Worm (Caenorhabditis elegans) whole organism, mixed stage, embryonic: Measurements from ENCODE around the gene clu-1.

Experiments
- ces-1 ChIP-seq: fragments of 150-350 bp; optimal IDR thresholded peaks from 2 replicates; lab custom pipeline; 2014; ENCODE audit warnings: missing biosample characterization, missing genetic modification reagents, missing genetic modification characterization
- drap-1 ChIP-seq: fragments of 200-800 bp; sonication (Bioruptor generic); optimal IDR thresholded peaks from 3 replicates; lab custom pipeline; 2018; ENCODE audit warnings: mild to moderate bottlenecking, missing genetic modification characterization, missing compliant biosample characterization
- elt-3 ChIP-seq: fragments of 150-350 bp; optimal IDR thresholded peaks from 2 replicates; lab custom pipeline; 2014; ENCODE audit warnings: missing biosample characterization, missing genetic modification characterization
- lsy-2 ChIP-seq: fragments of 150-350 bp; optimal IDR thresholded peaks from 2 replicates; lab custom pipeline; 2014; ENCODE audit warnings: missing biosample characterization, missing genetic modification characterization
- nhr-76 ChIP-seq: sonication (generic microtip); optimal IDR thresholded peaks from 2 replicates; lab custom pipeline; 2017; ENCODE audit warnings: missing biosample characterization, missing genetic modification characterization
- snpc-4 ChIP-seq: fragments of 150-350 bp; optimal IDR thresholded peaks from 2 replicates; lab custom pipeline; 2014; ENCODE audit warnings: missing biosample characterization, missing genetic modification characterization
- unc-62 ChIP-seq: fragments of 150-350 bp; optimal IDR thresholded peaks from 2 replicates; lab custom pipeline; 2014; ENCODE audit warnings: missing biosample characterization, missing genetic modification reagents, missing genetic modification characterization

DNA sequence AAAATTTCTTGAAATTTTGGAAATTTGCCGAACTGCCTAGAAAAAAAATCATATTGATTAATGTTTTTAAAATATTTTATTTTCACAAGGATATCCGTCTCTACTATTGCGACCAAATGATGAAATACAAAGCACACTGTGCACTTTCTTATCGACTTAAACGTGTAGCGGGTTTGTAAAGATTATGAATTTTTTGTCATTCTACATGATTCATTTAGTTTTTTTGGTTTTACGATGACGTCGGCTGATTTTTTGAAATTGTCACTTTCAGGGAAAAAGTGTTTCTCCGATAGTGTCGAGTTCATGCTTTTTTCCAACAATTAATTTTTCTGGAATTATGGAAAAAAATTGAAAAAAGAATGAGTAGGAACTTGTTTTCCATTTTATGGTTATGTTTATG lies 44.7 kb downstream of the clu-1 start:
- TF ChIP-seq unc-62: no peak
- TF ChIP-seq drap-1: no peak
- TF ChIP-seq ces-1 (GFP tag; lab: Kevin White, UChicago): no peak
- no peak for TF ChIP-seq snpc-4
- no peak for TF ChIP-seq lsy-2 (tag; lab: Kevin White, UChicago)
- no peak for TF ChIP-seq nhr-76 (tag; lab: Kevin White, UChicago)
- no peak for TF ChIP-seq elt-3
